Fruit fly (Drosophila melanogaster) whole organism, pupa: ENCODE data around the gene eIF4E6.

Experiments used
- CG10348 ChIP-seq: fragments of 200-800 bp; sonication (Bioruptor generic); IDR thresholded peaks from 2 replicates; pipeline ENCODE4 v1.3.6; 2022; ENCODE audit warnings: missing biosample characterization, missing genetic modification characterization
- CG12605 ChIP-seq: fragments of 200-800 bp; sonication (Bioruptor generic); IDR thresholded peaks from 2 replicates; pipeline ENCODE4 v1.3.6; 2022; ENCODE audit warnings: missing biosample characterization, missing genetic modification characterization
- CG13204 ChIP-seq: fragments of 200-800 bp; sonication (Bioruptor generic); optimal IDR thresholded peaks from 2 replicates; lab custom pipeline; 2018; ENCODE audit warnings: missing biosample characterization, mild to moderate bottlenecking, missing genetic modification characterization, moderate library complexity
- CG14655 ChIP-seq: fragments of 200-800 bp; sonication (Bioruptor generic); optimal IDR thresholded peaks from 3 replicates; lab custom pipeline; 2017; ENCODE audit warnings: mild to moderate bottlenecking, missing biosample characterization, missing genetic modification reagents, missing genetic modification characterization
- CG15710 ChIP-seq: fragments of 200-800 bp; sonication (Bioruptor generic); optimal IDR thresholded peaks from 2 replicates; lab custom pipeline; 2018; ENCODE audit warnings: missing biosample characterization, mild to moderate bottlenecking, missing genetic modification characterization, moderate library complexity
- CG17806 ChIP-seq: fragments of 200-800 bp; sonication (Bioruptor generic); optimal IDR thresholded peaks from 2 replicates; lab custom pipeline; 2018; ENCODE audit warnings: missing biosample characterization, mild to moderate bottlenecking, missing genetic modification characterization, moderate library complexity
- CG34367 ChIP-seq: fragments of 200-800 bp; sonication (Bioruptor generic); optimal IDR thresholded peaks from 2 replicates; lab custom pipeline; 2018; ENCODE audit warnings: missing biosample characterization, mild to moderate bottlenecking, missing genetic modification characterization
- CG4496 ChIP-seq: fragments of 200-800 bp; sonication (Bioruptor generic); IDR thresholded peaks from 3 replicates; pipeline ENCODE4 v1.3.6; 2022; ENCODE audit warnings: missing biosample characterization, missing genetic modification characterization
- CG8159 ChIP-seq: fragments of 200-800 bp; sonication (Bioruptor generic); optimal IDR thresholded peaks from 3 replicates; lab custom pipeline; 2018; ENCODE audit warnings: missing biosample characterization, mild to moderate bottlenecking, missing genetic modification characterization, moderate library complexity
- CG8301 ChIP-seq: fragments of 200-800 bp; sonication (Bioruptor generic); optimal IDR thresholded peaks from 2 replicates; lab custom pipeline; 2018; ENCODE audit warnings: missing biosample characterization, mild to moderate bottlenecking, missing genetic modification characterization
- CG9948 ChIP-seq: fragments of 200-800 bp; sonication (Bioruptor generic); optimal IDR thresholded peaks from 2 replicates; lab custom pipeline; 2018; ENCODE audit warnings: missing biosample characterization, mild to moderate bottlenecking, missing genetic modification characterization, moderate library complexity
- D1 ChIP-seq: fragments of 200-800 bp; sonication (Bioruptor generic); optimal IDR thresholded peaks from 2 replicates; lab custom pipeline; 2018; ENCODE audit warnings: missing biosample characterization, mild to moderate bottlenecking, missing genetic modification characterization, moderate library complexity
- EcR ChIP-seq: fragments of 200-800 bp; sonication (Bioruptor generic); optimal IDR thresholded peaks from 3 replicates; lab custom pipeline; 2019; ENCODE audit warnings: missing biosample characterization, missing genetic modification characterization, mild to moderate bottlenecking, moderate library complexity, missing genetic modification reagents
- Ets98B ChIP-seq: fragments of 200-800 bp; sonication (Bioruptor generic); IDR thresholded peaks from 2 replicates; pipeline ENCODE4 v1.3.6; 2022; ENCODE audit warnings: missing biosample characterization, missing genetic modification characterization
- Pif1A ChIP-seq: fragments of 200-800 bp; sonication (Bioruptor generic); optimal IDR thresholded peaks from 3 replicates; lab custom pipeline; 2016; ENCODE audit warnings: missing biosample characterization, missing genetic modification characterization
- Pif1B ChIP-seq: fragments of 200-800 bp; sonication (Bioruptor generic); optimal IDR thresholded peaks from 3 replicates; lab custom pipeline; 2016; ENCODE audit warnings: missing biosample characterization, missing genetic modification characterization
- Snoo ChIP-seq: fragments of 200-800 bp; sonication (Bioruptor generic); optimal IDR thresholded peaks from 3 replicates; lab custom pipeline; 2017; ENCODE audit warnings: missing biosample characterization, mild to moderate bottlenecking, missing genetic modification characterization, inconsistent platforms
- fd96Ca ChIP-seq: fragments of 200-800 bp; sonication (Bioruptor generic); IDR thresholded peaks from 3 replicates; pipeline ENCODE4 v1.3.6; 2022; ENCODE audit warnings: missing biosample characterization, missing genetic modification characterization
- gl ChIP-seq: fragments of 200-800 bp; sonication (Bioruptor generic); optimal IDR thresholded peaks from 2 replicates; lab custom pipeline; 2018; ENCODE audit warnings: missing biosample characterization, mild to moderate bottlenecking, missing genetic modification characterization
- rn ChIP-seq: fragments of 200-800 bp; sonication (Bioruptor generic); IDR thresholded peaks from 2 replicates; pipeline ENCODE4 v1.3.6; 2022; ENCODE audit warnings: missing biosample characterization, missing genetic modification characterization

The eIF4E6 gene

DNA sequence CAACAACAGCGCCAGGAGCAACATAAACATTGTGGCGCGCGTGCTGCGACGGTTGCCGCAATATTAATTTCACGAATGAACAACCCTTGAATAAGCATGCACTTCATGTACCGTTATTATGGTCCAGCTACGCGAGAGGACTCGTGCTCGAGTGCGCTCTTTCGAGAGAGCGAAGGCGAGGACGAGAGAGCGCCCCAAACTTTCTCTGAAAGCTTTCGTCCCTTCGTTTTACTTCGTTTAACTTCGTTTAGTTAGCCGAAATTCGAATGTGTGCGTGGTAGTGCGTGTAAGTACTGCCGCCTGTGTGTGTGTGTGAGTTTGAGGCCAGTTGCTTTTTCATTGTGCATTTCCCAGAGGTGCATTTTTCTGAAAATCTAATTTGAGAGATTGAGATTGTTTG lies 36.3 kb downstream of the eIF4E6 start:
- TF ChIP-seq CG8301 (tag; lab: Kevin White, UChicago) (no peak), CG34367 (tag; lab: Kevin White, UChicago) (no peak), CG12605 (GFP tag; lab: Robert Waterston, UW) (no peak), CG13204 (GFP tag; lab: Kevin White, UChicago) (no peak), Pif1A (no peak), CG4496 (GFP tag; lab: Robert Waterston, UW) (no peak), CG17806 (no peak), gl (tag; lab: Kevin White, UChicago) (no peak)
- TF ChIP-seq, all 21 proteins: peak for 0

- TF ChIP-seq Ets98B (GFP tag; lab: Robert Waterston, UW), result no peak
- TF ChIP-seq Pif1B (GFP tag; lab: Kevin White, UChicago), result no peak
- TF ChIP-seq CG17806, result no peak
- no peak for TF ChIP-seq CG14655 (GFP tag; lab: Kevin White, UChicago)
- TF ChIP-seq gl (tag; lab: Kevin White, UChicago), result no peak
- no peak for TF ChIP-seq CG8301 (tag; lab: Kevin White, UChicago)
- no peak for TF ChIP-seq CG8159 (tag; lab: Kevin White, UChicago)
- no peak for TF ChIP-seq D1 (tag; lab: Kevin White, UChicago)
- no peak for TF ChIP-seq CG13204 (GFP tag; lab: Kevin White, UChicago)
- no peak for TF ChIP-seq fd96Ca
- no peak for TF ChIP-seq CG12605 (GFP tag; lab: Robert Waterston, UW)
- no peak for TF ChIP-seq EcR (GFP tag; lab: Kevin White, UChicago)
- TF ChIP-seq CG34367 (tag; lab: Kevin White, UChicago), result no peak
These were observed 37.6 kb downstream of the eIF4E6 start for dm6 chr3R:28989388-28989787.

DNA sequence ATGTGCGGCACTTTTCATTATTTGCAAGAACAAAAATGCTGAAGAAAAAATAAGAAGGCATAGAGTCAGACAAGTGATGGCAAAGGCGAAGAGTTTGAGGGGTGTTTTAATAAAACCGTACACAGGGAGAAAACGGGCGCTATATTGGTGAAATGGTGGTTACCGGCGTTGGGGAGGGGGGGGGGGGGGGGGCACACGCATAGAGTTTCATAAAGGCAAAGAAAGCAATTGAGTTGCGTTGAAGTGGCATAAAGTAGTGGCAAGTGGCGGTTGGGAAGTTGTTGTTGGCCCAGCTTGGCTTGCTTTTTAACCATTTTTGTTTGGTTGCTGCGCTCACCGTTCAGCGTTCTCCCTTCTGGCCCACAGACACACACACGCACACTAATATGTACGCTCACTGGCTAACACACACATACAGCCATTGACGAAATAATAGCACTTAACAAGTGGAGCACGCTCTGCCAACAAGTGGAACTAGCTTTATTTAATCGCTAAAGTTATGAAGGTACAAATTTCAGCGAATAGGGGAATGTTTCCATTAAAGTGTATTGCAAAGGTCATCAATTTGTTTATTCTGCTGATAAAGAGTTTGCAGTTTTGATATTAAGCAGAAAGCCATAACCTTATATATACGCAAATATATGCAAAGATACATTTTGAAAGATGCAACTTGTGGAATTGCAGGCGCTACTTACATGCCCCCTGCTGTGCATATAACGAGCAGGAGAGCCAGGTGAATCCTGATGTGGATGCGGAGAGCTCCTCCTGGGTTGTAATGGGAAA lies 39.2 kb downstream of the eIF4E6 start:
- peak; percentile 47 for TF ChIP-seq CG15710 (tag; lab: Kevin White, UChicago)
- TF ChIP-seq CG14655 (GFP tag; lab: Kevin White, UChicago), result peak; percentile 56
- peak; percentile 67 for TF ChIP-seq CG8159 (tag; lab: Kevin White, UChicago)
- peak; percentile 12 for TF ChIP-seq Pif1A
- TF ChIP-seq CG9948 (tag; lab: Kevin White, UChicago), result peak; percentile 23
- peak; percentile 1 for TF ChIP-seq CG34367 (tag; lab: Kevin White, UChicago)
- no peak for TF ChIP-seq Snoo (tag; lab: Kevin White, UChicago)
- TF ChIP-seq CG8301 (tag; lab: Kevin White, UChicago), result peak; percentile 33
- TF ChIP-seq CG12605 (GFP tag; lab: Robert Waterston, UW), result no peak
- TF ChIP-seq CG17806, result peak; percentile 12
- TF ChIP-seq Ets98B (GFP tag; lab: Robert Waterston, UW), result no peak
- TF ChIP-seq CG10348 (GFP tag; lab: Robert Waterston, UW), result no peak

- TF ChIP-seq fd96Ca (no peak), rn (GFP tag; lab: Robert Waterston, UW) (no peak), CG14655 (GFP tag; lab: Kevin White, UChicago) (peak; percentile 4), CG4496 (GFP tag; lab: Robert Waterston, UW) (no peak), D1 (tag; lab: Kevin White, UChicago) (no peak), CG17806 (no peak), EcR (GFP tag; lab: Kevin White, UChicago) (no peak), gl (tag; lab: Kevin White, UChicago) (no peak), Pif1B (GFP tag; lab: Kevin White, UChicago) (no peak), CG8159 (tag; lab: Kevin White, UChicago) (peak; percentile 23), CG10348 (GFP tag; lab: Robert Waterston, UW) (no peak), CG34367 (tag; lab: Kevin White, UChicago) (no peak), Pif1A (no peak), CG8301 (tag; lab: Kevin White, UChicago) (no peak), CG15710 (tag; lab: Kevin White, UChicago) (peak; percentile 9)
These were observed 41.1 kb downstream of the eIF4E6 start for dm6 chr3R:28985887-28986286.
